Worm (Caenorhabditis elegans) whole organism, mixed stage, embryonic: ENCODE data around the gene semi-1.

Source experiments
- drap-1 ChIP-seq: fragments of 200-800 bp; sonication (Bioruptor generic); optimal IDR thresholded peaks from 3 replicates; lab custom pipeline; 2018; ENCODE audit warnings: mild to moderate bottlenecking, missing genetic modification characterization, missing compliant biosample characterization
- elt-3 ChIP-seq: fragments of 150-350 bp; optimal IDR thresholded peaks from 2 replicates; lab custom pipeline; 2014; ENCODE audit warnings: missing biosample characterization, missing genetic modification characterization
- lin-13 ChIP-seq: fragments of 150-350 bp; optimal IDR thresholded peaks from 2 replicates; lab custom pipeline; 2014; ENCODE audit warnings: missing biosample characterization, missing genetic modification characterization
- lsy-2 ChIP-seq: fragments of 150-350 bp; optimal IDR thresholded peaks from 2 replicates; lab custom pipeline; 2014; ENCODE audit warnings: missing biosample characterization, missing genetic modification characterization
- mab-5 ChIP-seq: fragments of 150-350 bp; optimal IDR thresholded peaks from 2 replicates; lab custom pipeline; 2014; ENCODE audit warnings: missing biosample characterization, missing genetic modification characterization
- mep-1 ChIP-seq: fragments of 150-350 bp; optimal IDR thresholded peaks from 2 replicates; lab custom pipeline; 2017; ENCODE audit warnings: missing biosample characterization, missing genetic modification reagents, missing genetic modification characterization, inconsistent platforms
- nhr-76 ChIP-seq: sonication (generic microtip); optimal IDR thresholded peaks from 2 replicates; lab custom pipeline; 2017; ENCODE audit warnings: missing biosample characterization, missing genetic modification characterization
- pha-4 ChIP-seq: fragments of 150-350 bp; optimal IDR thresholded peaks from 2 replicates; lab custom pipeline; 2018; ENCODE audit warnings: missing biosample characterization, missing genetic modification reagents, missing genetic modification characterization
- unc-62 ChIP-seq: fragments of 150-350 bp; optimal IDR thresholded peaks from 2 replicates; lab custom pipeline; 2014; ENCODE audit warnings: missing biosample characterization, missing genetic modification reagents, missing genetic modification characterization
- ztf-11 ChIP-seq: fragments of 150-350 bp; optimal IDR thresholded peaks from 2 replicates; lab custom pipeline; 2014; ENCODE audit warnings: missing biosample characterization, missing genetic modification characterization

- TF ChIP-seq mab-5 (tag; lab: Kevin White, UChicago): no peak
- no peak for TF ChIP-seq pha-4 (tag; lab: Kevin White, UChicago)
- TF ChIP-seq mep-1 (tag; lab: Kevin White, UChicago): no peak
- TF ChIP-seq lsy-2: no peak
- TF ChIP-seq drap-1: no peak
- TF ChIP-seq elt-3 (tag; lab: Kevin White, UChicago): no peak
- TF ChIP-seq ztf-11 (tag; lab: Kevin White, UChicago): no peak
- no peak for TF ChIP-seq lin-13 (tag; lab: Kevin White, UChicago)
- peak; percentile 79 for TF ChIP-seq unc-62 (GFP tag; lab: Kevin White, UChicago)
- TF ChIP-seq nhr-76: no peak
Observed at ce11 chrV:13473467-13473866, 41.5 kb downstream of the semi-1 start, which contains the start of gene T10G3.1.
